Worm (Caenorhabditis elegans) whole organism, L2 larva: ENCODE data around the gene F49C12.2.

Experiments
- C34F6.9 ChIP-seq: fragments of 150-350 bp; optimal IDR thresholded peaks from 2 replicates; lab custom pipeline; 2014; ENCODE audit warnings: missing biosample characterization, missing genetic modification characterization
- F13H6.1 ChIP-seq: sonication (generic microtip); optimal IDR thresholded peaks from 2 replicates; lab custom pipeline; 2016; ENCODE audit warnings: missing genetic modification characterization, missing compliant biosample characterization
- ZK546.5 ChIP-seq: sonication (generic microtip); optimal IDR thresholded peaks from 2 replicates; lab custom pipeline; 2017; ENCODE audit warnings: missing biosample characterization, missing genetic modification characterization
- alr-1 ChIP-seq: fragments of 150-350 bp; optimal IDR thresholded peaks from 2 replicates; lab custom pipeline; 2014; ENCODE audit warnings: missing biosample characterization, missing genetic modification characterization
- aly-2 ChIP-seq: fragments of 150-350 bp; optimal IDR thresholded peaks from 2 replicates; lab custom pipeline; 2014; ENCODE audit warnings: missing biosample characterization, missing genetic modification characterization
- ama-1 ChIP-seq: fragments of 150-350 bp; optimal IDR thresholded peaks from 2 replicates; lab custom pipeline; 2018; ENCODE audit warnings: inconsistent platforms
- blmp-1 ChIP-seq: sonication (generic microtip); optimal IDR thresholded peaks from 2 replicates; lab custom pipeline; 2017; ENCODE audit warnings: missing genetic modification characterization, mild to moderate bottlenecking, missing compliant biosample characterization, antibody characterized with exemption, moderate library complexity; ENCODE audit not compliant: insufficient read depth
- ceh-16 ChIP-seq: fragments of 150-350 bp; optimal IDR thresholded peaks from 2 replicates; lab custom pipeline; 2014; ENCODE audit warnings: missing biosample characterization, missing genetic modification characterization
- ceh-82 ChIP-seq: fragments of 150-350 bp; optimal IDR thresholded peaks from 2 replicates; lab custom pipeline; 2014; ENCODE audit warnings: missing biosample characterization, missing genetic modification characterization
- crh-2 ChIP-seq: sonication (generic microtip); optimal IDR thresholded peaks from 2 replicates; lab custom pipeline; 2017; ENCODE audit warnings: missing biosample characterization, missing genetic modification characterization
- egl-27 ChIP-seq: sonication (generic microtip); optimal IDR thresholded peaks from 3 replicates; lab custom pipeline; 2017; ENCODE audit warnings: missing biosample characterization, missing genetic modification reagents, missing genetic modification characterization
- elt-1 ChIP-seq: fragments of 150-350 bp; optimal IDR thresholded peaks from 2 replicates; lab custom pipeline; 2014; ENCODE audit warnings: missing biosample characterization, missing genetic modification characterization
- elt-3 ChIP-seq: sonication (generic microtip); optimal IDR thresholded peaks from 2 replicates; lab custom pipeline; 2017; ENCODE audit warnings: missing biosample characterization, missing genetic modification characterization
- fos-1 ChIP-seq: fragments of 150-350 bp; optimal IDR thresholded peaks from 2 replicates; lab custom pipeline; 2014; ENCODE audit warnings: missing biosample characterization, missing genetic modification characterization
- lin-11 ChIP-seq: fragments of 150-350 bp; sonication (generic microtip); optimal IDR thresholded peaks from 2 replicates; lab custom pipeline; 2014; ENCODE audit warnings: missing biosample characterization, missing genetic modification characterization, inconsistent platforms, mixed read lengths
- lin-13 ChIP-seq: fragments of 150-350 bp; optimal IDR thresholded peaks from 2 replicates; lab custom pipeline; 2014; ENCODE audit warnings: missing biosample characterization, missing genetic modification reagents, missing genetic modification characterization
- lin-39 ChIP-seq: fragments of 150-350 bp; optimal IDR thresholded peaks from 2 replicates; lab custom pipeline; 2014; ENCODE audit warnings: missing biosample characterization, missing genetic modification reagents, missing genetic modification characterization
- lsy-2 ChIP-seq, 2 experiments: fragments of 150-350 bp in 1 of 2; sonication (generic microtip) in 1 of 2; optimal IDR thresholded peaks; 2 replicates each; lab custom pipeline; 2014 to 2017; ENCODE audit warnings: missing biosample characterization in 2 of 2, missing genetic modification characterization in 2 of 2
- mab-5 ChIP-seq: fragments of 150-350 bp; optimal IDR thresholded peaks from 2 replicates; lab custom pipeline; 2014; ENCODE audit warnings: missing biosample characterization, missing genetic modification characterization
- mbf-1 ChIP-seq: sonication (generic microtip); optimal IDR thresholded peaks from 2 replicates; lab custom pipeline; 2017; ENCODE audit warnings: missing biosample characterization, missing genetic modification characterization
- nhr-11 ChIP-seq: fragments of 150-350 bp; optimal IDR thresholded peaks from 2 replicates; lab custom pipeline; 2014; ENCODE audit warnings: missing biosample characterization, missing genetic modification characterization
- nhr-12 ChIP-seq: fragments of 150-350 bp; optimal IDR thresholded peaks from 2 replicates; lab custom pipeline; 2014; ENCODE audit warnings: missing biosample characterization, missing genetic modification characterization
- nhr-129 ChIP-seq: fragments of 150-350 bp; optimal IDR thresholded peaks from 2 replicates; lab custom pipeline; 2014; ENCODE audit warnings: missing biosample characterization, missing genetic modification characterization
- nhr-21 ChIP-seq: fragments of 150-350 bp; optimal IDR thresholded peaks from 2 replicates; lab custom pipeline; 2014; ENCODE audit warnings: missing biosample characterization, missing genetic modification characterization
- nhr-23 ChIP-seq: fragments of 150-350 bp; optimal IDR thresholded peaks from 2 replicates; lab custom pipeline; 2014; ENCODE audit warnings: missing biosample characterization, missing genetic modification reagents, missing genetic modification characterization
- nhr-25 ChIP-seq: fragments of 150-350 bp; sonication (generic microtip); optimal IDR thresholded peaks from 3 replicates; lab custom pipeline; 2014; ENCODE audit warnings: missing biosample characterization, missing genetic modification characterization
- nhr-6 ChIP-seq: fragments of 150-350 bp; optimal IDR thresholded peaks from 2 replicates; lab custom pipeline; 2014; ENCODE audit warnings: missing biosample characterization, missing genetic modification characterization
- nhr-77 ChIP-seq: fragments of 150-350 bp; optimal IDR thresholded peaks from 2 replicates; lab custom pipeline; 2014; ENCODE audit warnings: missing biosample characterization, missing genetic modification characterization
- peb-1 ChIP-seq: fragments of 150-350 bp; optimal IDR thresholded peaks from 2 replicates; lab custom pipeline; 2014; ENCODE audit warnings: missing biosample characterization, missing genetic modification characterization
- sem-4 ChIP-seq: fragments of 150-350 bp; optimal IDR thresholded peaks from 2 replicates; lab custom pipeline; 2014; ENCODE audit warnings: missing biosample characterization, missing genetic modification reagents, missing genetic modification characterization
- skn-1 ChIP-seq: sonication (generic microtip); optimal IDR thresholded peaks from 2 replicates; lab custom pipeline; 2017; ENCODE audit warnings: missing biosample characterization, missing genetic modification characterization
- sma-3 ChIP-seq: sonication (generic microtip); optimal IDR thresholded peaks from 2 replicates; lab custom pipeline; 2016; ENCODE audit warnings: missing genetic modification reagents, missing genetic modification characterization, missing compliant biosample characterization
- snpc-4 ChIP-seq: fragments of 150-350 bp; optimal IDR thresholded peaks from 2 replicates; lab custom pipeline; 2014; ENCODE audit warnings: missing biosample characterization, missing genetic modification characterization
- unc-62 ChIP-seq: fragments of 150-350 bp; optimal IDR thresholded peaks from 2 replicates; lab custom pipeline; 2014; ENCODE audit warnings: missing biosample characterization, missing genetic modification reagents, missing genetic modification characterization
- ztf-1 ChIP-seq: fragments of 200-800 bp; sonication (Bioruptor generic); conservative IDR thresholded peaks from 2 replicates; pipeline ENCODE4 v1.3.6; 2022; ENCODE audit warnings: missing genetic modification characterization, missing compliant biosample characterization

The F49C12.2 gene

ce11 chrIV:9263812-9264320 lies 35.2 kb downstream of the F49C12.2 start, which contains the start of gene flh-1:
flh-1 (minus strand) TSS chrIV:9264270.
- no peak for TF ChIP-seq lin-39 (tag; lab: Kevin White, UChicago)
- TF ChIP-seq nhr-129 (tag; lab: Kevin White, UChicago): no peak
- no peak for TF ChIP-seq unc-62 (GFP tag; lab: Kevin White, UChicago)
- no peak for TF ChIP-seq fos-1 (tag; lab: Kevin White, UChicago)
- no peak for TF ChIP-seq mab-5
- TF ChIP-seq snpc-4 (tag; lab: Kevin White, UChicago): no peak
- no peak for TF ChIP-seq ZK546.5 (tag; lab: Kevin White, UChicago)
- no peak for TF ChIP-seq ama-1 (lab: Kevin White, UChicago)
- no peak for TF ChIP-seq egl-27
- no peak for TF ChIP-seq nhr-12
- no peak for TF ChIP-seq mbf-1
- no peak for TF ChIP-seq elt-1 (tag; lab: Kevin White, UChicago)
- TF ChIP-seq nhr-21 (tag; lab: Kevin White, UChicago): no peak
- no peak for TF ChIP-seq ztf-1 (GFP tag; lab: Robert Waterston, UW)
- no peak for TF ChIP-seq ceh-82 (tag; lab: Kevin White, UChicago)
- no peak for TF ChIP-seq skn-1 (tag; lab: Kevin White, UChicago)

- no peak for TF ChIP-seq mab-5
- TF ChIP-seq ceh-16: no peak
- TF ChIP-seq lin-11: no peak
- no peak for TF ChIP-seq nhr-12
- TF ChIP-seq sma-3: no peak
- TF ChIP-seq F13H6.1 (tag; lab: Kevin White, UChicago): no peak
- TF ChIP-seq nhr-6: no peak
- TF ChIP-seq ceh-82 (tag; lab: Kevin White, UChicago): no peak
- TF ChIP-seq nhr-21 (tag; lab: Kevin White, UChicago): no peak
- TF ChIP-seq elt-3 (tag; lab: Kevin White, UChicago): no peak
- TF ChIP-seq peb-1: no peak
- no peak for TF ChIP-seq C34F6.9 (tag; lab: Kevin White, UChicago)
- TF ChIP-seq skn-1 (tag; lab: Kevin White, UChicago): no peak
- no peak for TF ChIP-seq blmp-1 (tag; lab: Kevin White, UChicago)
- no peak for TF ChIP-seq alr-1 (tag; lab: Kevin White, UChicago)
- TF ChIP-seq nhr-11 (tag; lab: Kevin White, UChicago): no peak
- no peak for TF ChIP-seq nhr-25 (tag; lab: Kevin White, UChicago)
- TF ChIP-seq unc-62 (GFP tag; lab: Kevin White, UChicago): no peak
Observed at ce11 chrIV:9262295-9262694, 36.8 kb downstream of the F49C12.2 start.

ce11 chrIV:9261687-9262086 lies 37.4 kb downstream of the F49C12.2 start, which contains the start of gene col-120:
col-120 (minus strand) TSS chrIV:9261787.
- TF ChIP-seq ztf-1 (GFP tag; lab: Robert Waterston, UW) (no peak), crh-2 (tag; lab: Kevin White, UChicago) (no peak), nhr-23 (tag; lab: Kevin White, UChicago) (no peak), nhr-11 (tag; lab: Kevin White, UChicago) (no peak), snpc-4 (tag; lab: Kevin White, UChicago) (no peak), ceh-16 (no peak), nhr-77 (tag; lab: Kevin White, UChicago) (no peak), lin-11 (no peak), egl-27 (no peak), sem-4 (tag; lab: Kevin White, UChicago) (no peak), elt-3 (tag; lab: Kevin White, UChicago) (no peak), fos-1 (tag; lab: Kevin White, UChicago) (no peak), aly-2 (tag; lab: Kevin White, UChicago) (no peak), nhr-12 (no peak), elt-1 (tag; lab: Kevin White, UChicago) (no peak), ama-1 (lab: Kevin White, UChicago) (no peak)
- TF ChIP-seq, all 48 proteins: peak for 0

- TF ChIP-seq F13H6.1 (tag; lab: Kevin White, UChicago) (no peak), mab-5 (no peak), ZK546.5 (tag; lab: Kevin White, UChicago) (no peak), lsy-2 (tag; optimal IDR thresholded peaks at IDR 0.05; lab: Kevin White, UChicago) (no peak), mbf-1 (no peak), lin-13 (GFP tag; lab: Kevin White, UChicago) (no peak), lin-11 (no peak), crh-2 (tag; lab: Kevin White, UChicago) (no peak), fos-1 (tag; lab: Kevin White, UChicago) (no peak), peb-1 (no peak), ceh-16 (no peak), skn-1 (tag; lab: Kevin White, UChicago) (no peak)
Observed at ce11 chrIV:9260826-9261225, 38.2 kb downstream of the F49C12.2 start.
